Fruit fly (Drosophila melanogaster) whole organism, embryonic: ENCODE results near the gene Nagk.

Experiments
- Ada2b ChIP-seq: fragments of 200-800 bp; sonication (Bioruptor generic); IDR thresholded peaks from 2 replicates; pipeline ENCODE4 v1.3.6; 2022; ENCODE audit warnings: missing biosample characterization, missing genetic modification characterization
- Awh ChIP-seq: fragments of 200-800 bp; sonication (Bioruptor generic); IDR thresholded peaks from 2 replicates; pipeline ENCODE4, ENCODE4 v1.3.6; 2022; ENCODE audit warnings: missing biosample characterization, missing genetic modification characterization
- BEAF-32 ChIP-seq: fragments of 200-800 bp; sonication (Bioruptor generic); optimal IDR thresholded peaks from 3 replicates; lab custom pipeline; 2017; ENCODE audit warnings: missing biosample characterization, missing genetic modification characterization, mild to moderate bottlenecking, moderate library complexity, missing genetic modification reagents
- CG10147 ChIP-seq: fragments of 200-800 bp; sonication (Bioruptor generic); optimal IDR thresholded peaks from 2 replicates; lab custom pipeline; 2019; ENCODE audit warnings: missing biosample characterization, mild to moderate bottlenecking, missing genetic modification characterization, moderate library complexity
- CG10431 ChIP-seq: fragments of 200-800 bp; sonication (Bioruptor generic); optimal IDR thresholded peaks from 3 replicates; lab custom pipeline; 2018; ENCODE audit warnings: missing biosample characterization, mild to moderate bottlenecking, missing genetic modification characterization
- CG10959 ChIP-seq: fragments of 200-800 bp; sonication (Bioruptor generic); IDR thresholded peaks from 2 replicates; pipeline ENCODE4 v1.3.6; 2022; ENCODE audit warnings: missing biosample characterization, missing genetic modification characterization
- CG11247 ChIP-seq: fragments of 200-800 bp; sonication (Bioruptor generic); IDR thresholded peaks from 2 replicates; pipeline ENCODE4 v1.3.6; 2022; ENCODE audit warnings: missing biosample characterization, missing genetic modification characterization
- CG11456 ChIP-seq: fragments of 200-800 bp; sonication (Bioruptor generic); IDR thresholded peaks from 3 replicates; pipeline ENCODE4 v1.3.6; 2022; ENCODE audit warnings: missing biosample characterization, missing genetic modification characterization
- CG12391 ChIP-seq: fragments of 200-800 bp; sonication (Bioruptor generic); optimal IDR thresholded peaks from 3 replicates; lab custom pipeline; 2018; ENCODE audit warnings: missing biosample characterization, mild to moderate bottlenecking, missing genetic modification characterization, moderate library complexity
- CG13123 ChIP-seq: fragments of 200-800 bp; sonication (Bioruptor generic); optimal IDR thresholded peaks from 2 replicates; lab custom pipeline; 2016; ENCODE audit warnings: missing biosample characterization, missing genetic modification characterization
- CG13287 ChIP-seq: fragments of 200-800 bp; sonication (Bioruptor generic); IDR thresholded peaks from 2 replicates; pipeline ENCODE4 v1.3.6; 2022; ENCODE audit warnings: missing biosample characterization, missing genetic modification characterization; ENCODE audit not compliant: partially characterized antibody
- CG14050 ChIP-seq: fragments of 200-800 bp; sonication (Bioruptor generic); IDR thresholded peaks from 3 replicates; pipeline ENCODE4 v1.3.6; 2022; ENCODE audit warnings: missing biosample characterization, missing genetic modification characterization
- CG17385 ChIP-seq: fragments of 200-800 bp; sonication (Bioruptor generic); optimal IDR thresholded peaks from 3 replicates; lab custom pipeline; 2018; ENCODE audit warnings: missing biosample characterization, mild to moderate bottlenecking, missing genetic modification characterization
- CG2120 ChIP-seq: fragments of 200-800 bp; sonication (Bioruptor generic); optimal IDR thresholded peaks from 3 replicates; lab custom pipeline; 2016; ENCODE audit warnings: missing biosample characterization, missing genetic modification characterization
- CG2678 ChIP-seq: fragments of 200-800 bp; sonication (Bioruptor generic); optimal IDR thresholded peaks from 3 replicates; lab custom pipeline; 2019; ENCODE audit warnings: missing biosample characterization, mild to moderate bottlenecking, missing genetic modification characterization, moderate library complexity
- CG2712 ChIP-seq: fragments of 200-800 bp; optimal IDR thresholded peaks from 3 replicates; lab custom pipeline; 2019; ENCODE audit warnings: missing biosample characterization, mild to moderate bottlenecking, missing genetic modification characterization, moderate library complexity
- CG30020 ChIP-seq: fragments of 200-800 bp; optimal IDR thresholded peaks from 2 replicates; lab custom pipeline; 2019; ENCODE audit warnings: missing biosample characterization, mild to moderate bottlenecking, missing genetic modification characterization, moderate library complexity
- CG3281 ChIP-seq: fragments of 200-800 bp; sonication (Bioruptor generic); optimal IDR thresholded peaks from 3 replicates; lab custom pipeline; 2017; ENCODE audit warnings: missing biosample characterization, mild to moderate bottlenecking, missing genetic modification characterization
- CG33557 ChIP-seq: fragments of 200-800 bp; sonication (Bioruptor generic); optimal IDR thresholded peaks from 2 replicates; lab custom pipeline; 2019; ENCODE audit warnings: missing biosample characterization, mild to moderate bottlenecking, missing genetic modification characterization, moderate library complexity
- CG4282 ChIP-seq: fragments of 200-800 bp; sonication (Bioruptor generic); optimal IDR thresholded peaks from 2 replicates; lab custom pipeline; 2016; ENCODE audit warnings: missing biosample characterization, missing genetic modification characterization
- CG4617 ChIP-seq: fragments of 200-800 bp; sonication (Bioruptor generic); optimal IDR thresholded peaks from 3 replicates; lab custom pipeline; 2016; ENCODE audit warnings: missing biosample characterization, missing genetic modification characterization, borderline replicate concordance
- CG7556 ChIP-seq: fragments of 200-800 bp; sonication (Bioruptor generic); optimal IDR thresholded peaks from 2 replicates; lab custom pipeline; 2017; ENCODE audit warnings: missing biosample characterization, mild to moderate bottlenecking, missing genetic modification characterization
- CG9609 ChIP-seq: fragments of 200-800 bp; sonication (Bioruptor generic); optimal IDR thresholded peaks from 3 replicates; lab custom pipeline; 2016; ENCODE audit warnings: missing biosample characterization, missing genetic modification characterization
- CG9817 ChIP-seq: fragments of 200-800 bp; sonication (Bioruptor generic); optimal IDR thresholded peaks from 2 replicates; lab custom pipeline; 2018; ENCODE audit warnings: missing biosample characterization, mild to moderate bottlenecking, missing genetic modification characterization, moderate library complexity
- CG9932 ChIP-seq: fragments of 200-800 bp; sonication (Bioruptor generic); IDR thresholded peaks from 2 replicates; pipeline ENCODE4 v1.3.6; 2022; ENCODE audit warnings: missing biosample characterization, missing genetic modification characterization
- CoRest ChIP-seq: fragments of 200-800 bp; sonication (Bioruptor generic); optimal IDR thresholded peaks from 3 replicates; lab custom pipeline; 2018; ENCODE audit warnings: missing biosample characterization, mild to moderate bottlenecking, missing genetic modification characterization, moderate library complexity
- Ets65A ChIP-seq: fragments of 200-800 bp; sonication (Bioruptor generic); peaks from one replicate; lab custom pipeline; 2016; ENCODE audit warnings: missing biosample characterization, missing genetic modification characterization
- Fer2 ChIP-seq: fragments of 200-800 bp; sonication (Bioruptor generic); optimal IDR thresholded peaks from 2 replicates; lab custom pipeline; 2018; ENCODE audit warnings: missing biosample characterization, mild to moderate bottlenecking, missing genetic modification characterization, moderate library complexity
- Hr3 ChIP-seq: fragments of 200-800 bp; sonication (Bioruptor generic); optimal IDR thresholded peaks from 3 replicates; lab custom pipeline; 2016; ENCODE audit warnings: missing biosample characterization, missing genetic modification characterization
- Hr39 ChIP-seq: fragments of >200 bp; optimal IDR thresholded peaks from 2 replicates; lab custom pipeline; 2017
- Hsf ChIP-seq: fragments of 200-800 bp; sonication (Bioruptor generic); optimal IDR thresholded peaks from 3 replicates; lab custom pipeline; 2016; ENCODE audit warnings: missing biosample characterization, missing genetic modification characterization
- MESR4 ChIP-seq: fragments of 200-800 bp; sonication (Bioruptor generic); optimal IDR thresholded peaks from 2 replicates; lab custom pipeline; 2018; ENCODE audit warnings: missing biosample characterization, mild to moderate bottlenecking, missing genetic modification characterization, moderate library complexity
- MTF-1 ChIP-seq: fragments of 200-800 bp; sonication (Bioruptor generic); optimal IDR thresholded peaks from 2 replicates; lab custom pipeline; 2018; ENCODE audit warnings: missing biosample characterization, mild to moderate bottlenecking, missing genetic modification characterization, borderline replicate concordance
- Meics ChIP-seq: fragments of 200-800 bp; sonication (Bioruptor generic); optimal IDR thresholded peaks from 2 replicates; lab custom pipeline; 2017; ENCODE audit warnings: missing biosample characterization, mild to moderate bottlenecking, missing genetic modification characterization
- Nf-YC ChIP-seq: fragments of 200-800 bp; optimal IDR thresholded peaks from 3 replicates; lab custom pipeline; 2019; ENCODE audit warnings: missing biosample characterization, mild to moderate bottlenecking, missing genetic modification characterization, moderate library complexity
- Oaz ChIP-seq: fragments of 200-800 bp; sonication (Bioruptor generic); IDR thresholded peaks from 2 replicates; pipeline ENCODE4 v1.3.6; 2022; ENCODE audit warnings: missing biosample characterization, missing genetic modification characterization
- Pdp1 ChIP-seq, 2 experiments: fragments of 200-800 bp; sonication (Bioruptor generic); optimal IDR thresholded peaks; 3 replicates each; lab custom pipeline; 2016; ENCODE audit warnings: missing biosample characterization in 2 of 2, missing genetic modification characterization in 2 of 2, mild to moderate bottlenecking in 1 of 2, moderate library complexity in 1 of 2
- bbx ChIP-seq: fragments of 200-800 bp; sonication (Bioruptor generic); IDR thresholded peaks from 2 replicates; pipeline ENCODE4 v1.3.6; 2022; ENCODE audit warnings: missing biosample characterization, missing genetic modification characterization; ENCODE audit not compliant: partially characterized antibody
- cas ChIP-seq: fragments of 200-800 bp; sonication (Bioruptor generic); IDR thresholded peaks from 2 replicates; pipeline ENCODE4 v1.3.6; 2022; ENCODE audit warnings: missing biosample characterization, missing genetic modification characterization
- dm ChIP-seq: fragments of 200-800 bp; sonication (Bioruptor generic); optimal IDR thresholded peaks from 3 replicates; lab custom pipeline; 2016; ENCODE audit warnings: missing biosample characterization, missing genetic modification characterization
- exex ChIP-seq: fragments of 200-800 bp; sonication (Bioruptor generic); optimal IDR thresholded peaks from 4 replicates; lab custom pipeline; 2018; ENCODE audit warnings: missing biosample characterization, mild to moderate bottlenecking, missing genetic modification characterization, moderate library complexity
- gcm ChIP-seq: fragments of 200-800 bp; sonication (Bioruptor generic); optimal IDR thresholded peaks from 2 replicates; lab custom pipeline; 2019; ENCODE audit warnings: missing biosample characterization, mild to moderate bottlenecking, missing genetic modification characterization, moderate library complexity
- gem ChIP-seq: fragments of 200-800 bp; sonication (Bioruptor generic); optimal IDR thresholded peaks from 2 replicates; lab custom pipeline; 2019; ENCODE audit warnings: missing biosample characterization, mild to moderate bottlenecking, missing genetic modification characterization, moderate library complexity
- kni ChIP-seq: fragments of 200-800 bp; sonication (Bioruptor generic); optimal IDR thresholded peaks from 3 replicates; lab custom pipeline; 2017; ENCODE audit warnings: mild to moderate bottlenecking, missing biosample characterization, missing genetic modification reagents, missing genetic modification characterization
- lola ChIP-seq, 3 experiments: fragments of >200 bp in 2 of 3; fragments of 200-800 bp in 1 of 3; sonication (Bioruptor generic) in 1 of 3; optimal IDR thresholded peaks; 2 replicates each; lab custom pipeline; 2017 to 2019; ENCODE audit warnings: missing biosample characterization in 3 of 3, missing genetic modification characterization in 3 of 3, mild to moderate bottlenecking in 1 of 3, moderate library complexity in 1 of 3
- row ChIP-seq: fragments of 200-800 bp; sonication (Bioruptor generic); IDR thresholded peaks from 3 replicates; pipeline ENCODE4 v1.3.6; 2022; ENCODE audit warnings: missing biosample characterization, missing genetic modification characterization
- slou ChIP-seq: fragments of 200-800 bp; sonication (Bioruptor generic); optimal IDR thresholded peaks from 3 replicates; lab custom pipeline; 2016; ENCODE audit warnings: missing biosample characterization, missing genetic modification characterization
- sqz ChIP-seq: fragments of 200-800 bp; sonication (Bioruptor generic); optimal IDR thresholded peaks from 3 replicates; lab custom pipeline; 2018; ENCODE audit warnings: missing biosample characterization, mild to moderate bottlenecking, missing genetic modification characterization
- tin ChIP-seq: fragments of 200-800 bp; sonication (Bioruptor generic); optimal IDR thresholded peaks from 3 replicates; lab custom pipeline; 2016; ENCODE audit warnings: missing biosample characterization, missing genetic modification characterization
- unpg ChIP-seq: fragments of 200-800 bp; sonication (Bioruptor generic); optimal IDR thresholded peaks from 3 replicates; lab custom pipeline; 2018; ENCODE audit warnings: missing biosample characterization, mild to moderate bottlenecking, missing genetic modification characterization, moderate library complexity

Gene Nagk

dm6 chr3R:15350993-15351426 is 8.0 kb upstream of the Nagk start, which contains the start of the genes Trs33 and Tmtc4 (continued):
- peak; percentile 51 for TF ChIP-seq CoRest (tag; lab: Kevin White, UChicago)
- TF ChIP-seq CG2120 (GFP tag; lab: Kevin White, UChicago), result peak; percentile 56
- TF ChIP-seq Ada2b (GFP tag; lab: Robert Waterston, UW), result peak; percentile 35; the same call in 1 of the 2 replicates
- peak in 1 of 3 experiments; percentile 40 for TF ChIP-seq lola (GFP tag; optimal IDR thresholded peaks at IDR 0.05; lab: Kevin White, UChicago)
- TF ChIP-seq MTF-1 (GFP tag; lab: Kevin White, UChicago), result no peak
- peak; percentile 22 for TF ChIP-seq exex
- no peak for TF ChIP-seq slou (GFP tag; lab: Kevin White, UChicago)
- TF ChIP-seq CG17385 (GFP tag; lab: Kevin White, UChicago), result peak; percentile 44
- TF ChIP-seq Hr39 (lab: Kevin White, UChicago), result no peak
- TF ChIP-seq tin (GFP tag; lab: Kevin White, UChicago), result peak; percentile 21
- no peak for TF ChIP-seq CG10959 (GFP tag; lab: Robert Waterston, UW)
- TF ChIP-seq CG30020 (tag; lab: Kevin White, UChicago), result peak; percentile 44
- TF ChIP-seq CG9817, result peak; percentile 53
- TF ChIP-seq MESR4 (GFP tag; lab: Kevin White, UChicago), result peak; percentile 32
- peak; percentile 48 for TF ChIP-seq gcm (GFP tag; lab: Kevin White, UChicago)
- peak; percentile 34 for TF ChIP-seq Meics (GFP tag; lab: Kevin White, UChicago)
- TF ChIP-seq CG2678 (tag; lab: Kevin White, UChicago), result peak; percentile 64
- no peak; the same call in 1 of the 2 replicates for TF ChIP-seq CG13287 (GFP tag; lab: Robert Waterston, UW)
- peak; percentile 66 for TF ChIP-seq CG2712 (tag; lab: Kevin White, UChicago)
- peak; percentile 25 for TF ChIP-seq BEAF-32
- no peak for TF ChIP-seq dm (GFP tag; lab: Kevin White, UChicago)
- no peak for TF ChIP-seq Awh (GFP tag; lab: Robert Waterston, UW)
- peak; percentile 50; the same call in 1 of the 2 replicates for TF ChIP-seq CG9932 (GFP tag; lab: Robert Waterston, UW)
- peak; percentile 31; the same call in 1 of the 2 replicates for TF ChIP-seq CG11247 (GFP tag; lab: Robert Waterston, UW)
- TF ChIP-seq CG9609, result no peak
- TF ChIP-seq CG10431 (GFP tag; lab: Kevin White, UChicago), result peak; percentile 3
- peak; percentile 52 for TF ChIP-seq Nf-YC
- peak; percentile 17 for TF ChIP-seq Fer2 (tag; lab: Kevin White, UChicago)
- no peak for TF ChIP-seq CG11456 (GFP tag; lab: Robert Waterston, UW)
- TF ChIP-seq bbx (GFP tag; lab: Robert Waterston, UW), result peak; percentile 16; the same call in 1 of the 2 replicates
- no peak for TF ChIP-seq CG4282 (GFP tag; lab: Kevin White, UChicago)
- no peak for TF ChIP-seq cas (GFP tag; lab: Robert Waterston, UW)
- no peak for TF ChIP-seq Pdp1 (GFP tag; optimal IDR thresholded peaks at IDR 0.05; lab: Kevin White, UChicago)
- TF ChIP-seq sqz, result no peak
- TF ChIP-seq unpg (GFP tag; lab: Kevin White, UChicago), result peak; percentile 50
- TF ChIP-seq CG3281 (GFP tag; lab: Kevin White, UChicago), result peak; percentile 18
- peak; percentile 34 for TF ChIP-seq CG7556
- peak; percentile 15 for TF ChIP-seq CG13123 (GFP tag; lab: Kevin White, UChicago)
- peak; percentile 21 for TF ChIP-seq Hsf (GFP tag; lab: Kevin White, UChicago)
- TF ChIP-seq gem (tag; lab: Kevin White, UChicago), result peak; percentile 67
- TF ChIP-seq Oaz (GFP tag; lab: Robert Waterston, UW), result no peak
- TF ChIP-seq Hr3 (GFP tag; lab: Kevin White, UChicago), result peak; percentile 44
- TF ChIP-seq CG12391, result peak; percentile 72
- peak; percentile 99 for TF ChIP-seq kni (GFP tag; lab: Kevin White, UChicago)
- peak; percentile 85 for TF ChIP-seq row (GFP tag; lab: Robert Waterston, UW)
- TF ChIP-seq Ets65A, result peak; percentile 69
- peak; percentile 34 for TF ChIP-seq CG33557
- peak; percentile 72 for TF ChIP-seq CG4617
- peak; percentile 31 for TF ChIP-seq CG10147
- no peak for TF ChIP-seq CG14050 (GFP tag; lab: Robert Waterston, UW)
